Fruit fly (Drosophila melanogaster) whole organism, wandering third instar larva: ENCODE results near the gene sa.

Experiments
- Abd-B ChIP-seq: fragments of >200 bp; optimal IDR thresholded peaks from 2 replicates; lab custom pipeline; 2017; ENCODE audit warnings: missing biosample characterization, missing genetic modification characterization
- CG9705 ChIP-seq: fragments of 200-800 bp; sonication (Bioruptor generic); optimal IDR thresholded peaks from 2 replicates; lab custom pipeline; 2018; ENCODE audit warnings: missing biosample characterization, mild to moderate bottlenecking, missing genetic modification characterization
- CrebA ChIP-seq: fragments of 200-800 bp; sonication (Bioruptor generic); optimal IDR thresholded peaks from 2 replicates; lab custom pipeline; 2016; ENCODE audit warnings: missing biosample characterization, mild to moderate bottlenecking, missing genetic modification characterization, borderline replicate concordance
- Dfd ChIP-seq: fragments of >200 bp; optimal IDR thresholded peaks from 2 replicates; lab custom pipeline; 2017; ENCODE audit warnings: missing biosample characterization, missing genetic modification characterization
- Dif ChIP-seq: fragments of 200-275, 200-300 bp; sonication (Bioruptor generic); optimal IDR thresholded peaks from 2 replicates; lab custom pipeline; 2018; ENCODE audit warnings: missing biosample characterization, missing genetic modification characterization; ENCODE audit not compliant: partially characterized antibody
- GATAd ChIP-seq: sonication (Bioruptor generic); optimal IDR thresholded peaks from 2 replicates; lab custom pipeline; 2016; ENCODE audit warnings: missing biosample characterization, missing genetic modification characterization
- Hnf4 ChIP-seq: fragments of 200-800 bp; sonication (Bioruptor generic); optimal IDR thresholded peaks from 2 replicates; lab custom pipeline; 2016; ENCODE audit warnings: missing biosample characterization, mild to moderate bottlenecking, missing genetic modification characterization
- Hr78 ChIP-seq: fragments of >200 bp; optimal IDR thresholded peaks from 2 replicates; lab custom pipeline; 2017; ENCODE audit warnings: missing biosample characterization, missing genetic modification characterization
- Hr83 ChIP-seq: fragments of 200-300 bp; sonication (Bioruptor generic); optimal IDR thresholded peaks from 2 replicates; lab custom pipeline; 2016; ENCODE audit warnings: missing biosample characterization, mild to moderate bottlenecking, missing genetic modification characterization, moderate library complexity; ENCODE audit not compliant: poor library complexity, severe bottlenecking
- Jra ChIP-seq: sonication (Bioruptor generic); optimal IDR thresholded peaks from 2 replicates; lab custom pipeline; 2016; ENCODE audit warnings: missing biosample characterization, missing genetic modification characterization
- Mio ChIP-seq: sonication (Bioruptor generic); optimal IDR thresholded peaks from 2 replicates; lab custom pipeline; 2016; ENCODE audit warnings: missing biosample characterization, missing genetic modification characterization
- N ChIP-seq: fragments of >200 bp; optimal IDR thresholded peaks from 2 replicates; lab custom pipeline; 2018; ENCODE audit warnings: missing biosample characterization, missing external identifiers, missing genetic modification characterization
- OdsH ChIP-seq: fragments of 200-800 bp; sonication (Bioruptor generic); optimal IDR thresholded peaks from 2 replicates; lab custom pipeline; 2016; ENCODE audit warnings: missing biosample characterization, mild to moderate bottlenecking, missing genetic modification characterization
- Rel ChIP-seq, 2 experiments: fragments of 200-800 bp; sonication (Bioruptor generic) in 1 of 2; optimal IDR thresholded peaks; 2 replicates in 1 of 2; 3 replicates in 1 of 2; lab custom pipeline; 2016 to 2019; ENCODE audit warnings: mild to moderate bottlenecking in 2 of 2, missing biosample characterization in 2 of 2, missing genetic modification characterization in 2 of 2, moderate library complexity in 1 of 2
- Sp1 ChIP-seq: fragments of 200-800 bp; sonication (Bioruptor generic); optimal IDR thresholded peaks from 3 replicates; lab custom pipeline; 2019; ENCODE audit warnings: missing biosample characterization, mild to moderate bottlenecking, missing genetic modification characterization, moderate library complexity
- Vsx2 ChIP-seq: fragments of 200-300, 225-300 bp; sonication (Bioruptor generic); optimal IDR thresholded peaks from 2 replicates; lab custom pipeline; 2018; ENCODE audit warnings: missing biosample characterization, missing genetic modification characterization; ENCODE audit not compliant: partially characterized antibody
- br ChIP-seq: fragments of 200-800 bp; sonication (Bioruptor generic); optimal IDR thresholded peaks from 2 replicates; lab custom pipeline; 2016; ENCODE audit warnings: missing biosample characterization, missing genetic modification characterization
- brk ChIP-seq: fragments of 200-800 bp; sonication (Bioruptor generic); optimal IDR thresholded peaks from 2 replicates; lab custom pipeline; 2016; ENCODE audit warnings: missing biosample characterization, mild to moderate bottlenecking, missing genetic modification characterization
- dl ChIP-seq, 2 experiments: fragments of 175-275, 200-275 bp in 1 of 2; fragments of 200-275 bp in 1 of 2; sonication (Bioruptor generic); optimal IDR thresholded peaks; lab custom pipeline; 2018; ENCODE audit warnings: mild to moderate bottlenecking in 2 of 2, missing biosample characterization in 2 of 2, missing genetic modification characterization in 2 of 2, moderate library complexity in 2 of 2; ENCODE audit not compliant: partially characterized antibody in 2 of 2, insufficient read depth in 1 of 2
- dmrt93B ChIP-seq: fragments of 200-800 bp; sonication (Bioruptor generic); optimal IDR thresholded peaks from 2 replicates; lab custom pipeline; 2018; ENCODE audit warnings: missing biosample characterization, mild to moderate bottlenecking, missing genetic modification characterization
- dsf ChIP-seq: sonication (Bioruptor generic); optimal IDR thresholded peaks from 2 replicates; lab custom pipeline; 2016; ENCODE audit warnings: missing biosample characterization, missing genetic modification characterization, borderline replicate concordance
- ey ChIP-seq: fragments of 200-800 bp; sonication (Bioruptor generic); optimal IDR thresholded peaks from 2 replicates; lab custom pipeline; 2016; ENCODE audit warnings: missing biosample characterization, missing genetic modification characterization
- foxo ChIP-seq, 2 experiments: fragments of 200-800 bp; sonication (Bioruptor generic); optimal IDR thresholded peaks; 2 replicates in 1 of 2; 3 replicates in 1 of 2; lab custom pipeline; 2016 to 2017; ENCODE audit warnings: missing biosample characterization in 2 of 2, missing genetic modification characterization in 2 of 2
- fru ChIP-seq: fragments of 200-800 bp; sonication (Bioruptor generic); optimal IDR thresholded peaks from 3 replicates; lab custom pipeline; 2016; ENCODE audit warnings: missing biosample characterization, mild to moderate bottlenecking, missing genetic modification characterization
- h ChIP-seq: fragments of 200-800 bp; sonication (Bioruptor generic); optimal IDR thresholded peaks from 3 replicates; lab custom pipeline; 2016; ENCODE audit warnings: missing biosample characterization, mild to moderate bottlenecking, missing genetic modification characterization
- jim ChIP-seq: fragments of 175-275, 200-325 bp; sonication (Bioruptor generic); optimal IDR thresholded peaks from 2 replicates; lab custom pipeline; 2016; ENCODE audit warnings: missing biosample characterization, mild to moderate bottlenecking, missing genetic modification characterization
- lola ChIP-seq: fragments of >200 bp; optimal IDR thresholded peaks from 2 replicates; lab custom pipeline; 2017; ENCODE audit warnings: missing biosample characterization, missing genetic modification characterization
- psq ChIP-seq: fragments of 200-800 bp; sonication (Bioruptor generic); optimal IDR thresholded peaks from 3 replicates; lab custom pipeline; 2017; ENCODE audit warnings: missing biosample characterization, mild to moderate bottlenecking, missing genetic modification characterization, moderate library complexity
- rgr ChIP-seq: fragments of 200-800 bp; sonication (Bioruptor generic); optimal IDR thresholded peaks from 3 replicates; lab custom pipeline; 2016; ENCODE audit warnings: missing biosample characterization, mild to moderate bottlenecking, missing genetic modification characterization
- sage ChIP-seq: fragments of 200-800 bp; sonication (Bioruptor generic); optimal IDR thresholded peaks from 2 replicates; lab custom pipeline; 2016; ENCODE audit warnings: missing biosample characterization, mild to moderate bottlenecking, missing genetic modification characterization
- sv ChIP-seq: fragments of 200-800 bp; sonication (Bioruptor generic); optimal IDR thresholded peaks from 3 replicates; lab custom pipeline; 2016; ENCODE audit warnings: missing biosample characterization, missing genetic modification characterization
- tai ChIP-seq: sonication (Bioruptor generic); optimal IDR thresholded peaks from 2 replicates; lab custom pipeline; 2016; ENCODE audit warnings: missing biosample characterization, missing genetic modification characterization
- woc ChIP-seq: sonication (Bioruptor generic); optimal IDR thresholded peaks from 2 replicates; lab custom pipeline; 2016; ENCODE audit warnings: missing biosample characterization, mild to moderate bottlenecking, missing genetic modification characterization

The sa gene

dm6 chr3L:21427490-21427889, 21.0 kb upstream of the sa start, which contains the start of gene CG33288:
CG33288 (plus strand) TSS chr3L:21427790.
- TF ChIP-seq jim, result no peak
- TF ChIP-seq Dif (GFP tag; lab: Kevin White, UChicago), result no peak
- TF ChIP-seq dl (GFP tag; optimal IDR thresholded peaks at IDR 0.05; lab: Kevin White, UChicago; ENCODE audit: insufficient read depth in 1 of 2, partially characterized antibody in 2 of 2), result no peak
- no peak for TF ChIP-seq Sp1 (GFP tag; lab: Kevin White, UChicago)
- TF ChIP-seq h, result no peak
- no peak for TF ChIP-seq br (GFP tag; lab: Kevin White, UChicago)
- no peak for TF ChIP-seq dmrt93B
- no peak for TF ChIP-seq Hr78
- no peak for TF ChIP-seq Vsx2
- TF ChIP-seq woc (GFP tag; lab: Kevin White, UChicago), result no peak
- TF ChIP-seq dsf (GFP tag; lab: Kevin White, UChicago), result no peak
- no peak for TF ChIP-seq CrebA (GFP tag; lab: Kevin White, UChicago)

dm6 chr3L:21417884-21418536, 11.5 kb upstream of the sa start:
- peak; percentile 62 for TF ChIP-seq OdsH
- TF ChIP-seq fru (GFP tag; lab: Kevin White, UChicago), result peak; percentile 32
- TF ChIP-seq ey (GFP tag; lab: Kevin White, UChicago), result peak; percentile 41
- peak; percentile 25 for TF ChIP-seq rgr
- peak; percentile 52 for TF ChIP-seq Sp1 (GFP tag; lab: Kevin White, UChicago)
- TF ChIP-seq Abd-B (GFP tag; lab: Kevin White, UChicago), result no peak
- no peak for TF ChIP-seq N
- TF ChIP-seq woc (GFP tag; lab: Kevin White, UChicago), result peak; percentile 26
- peak in 1 of 2 experiments; percentile 48 for TF ChIP-seq foxo (GFP tag; optimal IDR thresholded peaks at IDR 0.05; lab: Kevin White, UChicago)
- peak; percentile 32 for TF ChIP-seq dmrt93B
- no peak for TF ChIP-seq sv (GFP tag; lab: Kevin White, UChicago)
- peak; percentile 39 for TF ChIP-seq psq (GFP tag; lab: Kevin White, UChicago)
- peak; percentile 49 for TF ChIP-seq h

- TF ChIP-seq dl (GFP tag; optimal IDR thresholded peaks at IDR 0.05; lab: Kevin White, UChicago; ENCODE audit: insufficient read depth in 1 of 2, partially characterized antibody in 2 of 2), result no peak
- no peak for TF ChIP-seq Hr78
- no peak for TF ChIP-seq Mio (GFP tag; lab: Kevin White, UChicago)
- no peak for TF ChIP-seq brk (GFP tag; lab: Kevin White, UChicago)
- no peak for TF ChIP-seq ey (GFP tag; lab: Kevin White, UChicago)
- no peak for TF ChIP-seq rgr
- no peak for TF ChIP-seq sv (GFP tag; lab: Kevin White, UChicago)
- no peak for TF ChIP-seq CrebA (GFP tag; lab: Kevin White, UChicago)
- TF ChIP-seq N, result no peak
- TF ChIP-seq lola (GFP tag; lab: Kevin White, UChicago), result no peak
- no peak for TF ChIP-seq foxo (GFP tag; optimal IDR thresholded peaks at IDR 0.05; lab: Kevin White, UChicago)
- TF ChIP-seq GATAd (GFP tag; lab: Kevin White, UChicago), result no peak
- TF ChIP-seq sage (GFP tag; lab: Kevin White, UChicago), result no peak
- no peak for TF ChIP-seq tai (GFP tag; lab: Kevin White, UChicago)
- TF ChIP-seq Hnf4 (GFP tag; lab: Kevin White, UChicago), result no peak
- TF ChIP-seq Dif (GFP tag; lab: Kevin White, UChicago), result no peak
- TF ChIP-seq OdsH, result no peak
- TF ChIP-seq, all 38 proteins: peak for 0
Observed at dm6 chr3L:21416921-21417447, 10.4 kb upstream of the sa start.

- no peak for TF ChIP-seq woc (GFP tag; lab: Kevin White, UChicago)
- TF ChIP-seq sv (GFP tag; lab: Kevin White, UChicago), result no peak
- TF ChIP-seq foxo (GFP tag; optimal IDR thresholded peaks at IDR 0.05; lab: Kevin White, UChicago), result peak in 1 of 2 experiments; percentile 15
- no peak for TF ChIP-seq dsf (GFP tag; lab: Kevin White, UChicago)
Observed at dm6 chr3L:21414331-21414730, 7.8 kb upstream of the sa start.

dm6 chr3L:21412140-21412539, 5.6 kb upstream of the sa start:
- TF ChIP-seq br (GFP tag; lab: Kevin White, UChicago), result no peak
- no peak for TF ChIP-seq GATAd (GFP tag; lab: Kevin White, UChicago)
- TF ChIP-seq Vsx2, result no peak
- no peak for TF ChIP-seq Dfd (GFP tag; lab: Kevin White, UChicago)
- no peak for TF ChIP-seq Hr83
- no peak for TF ChIP-seq psq (GFP tag; lab: Kevin White, UChicago)
- no peak for TF ChIP-seq ey (GFP tag; lab: Kevin White, UChicago)
- no peak for TF ChIP-seq Rel (GFP tag; optimal IDR thresholded peaks at IDR 0.05; lab: Kevin White, UChicago)
- no peak for TF ChIP-seq Rel (tag; optimal IDR thresholded peaks at IDR 0.05; lab: Kevin White, UChicago)
- no peak for TF ChIP-seq dsf (GFP tag; lab: Kevin White, UChicago)
- TF ChIP-seq CG9705 (GFP tag; lab: Kevin White, UChicago), result no peak
- no peak for TF ChIP-seq Jra (GFP tag; lab: Kevin White, UChicago)
